Fruit fly (Drosophila melanogaster) whole organism, embryonic: Measurements from ENCODE around the gene pix.

Source experiments
- CG12236 ChIP-seq: fragments of 200-800 bp; sonication (Bioruptor generic); optimal IDR thresholded peaks from 2 replicates; lab custom pipeline; 2016; ENCODE audit warnings: missing biosample characterization, missing genetic modification characterization
- CG14667 ChIP-seq: fragments of 200-800 bp; sonication (Bioruptor generic); IDR thresholded peaks from 2 replicates; pipeline ENCODE4 v1.3.6; 2022; ENCODE audit warnings: missing biosample characterization, missing genetic modification characterization
- CG30020 ChIP-seq: fragments of 200-800 bp; optimal IDR thresholded peaks from 2 replicates; lab custom pipeline; 2019; ENCODE audit warnings: missing biosample characterization, mild to moderate bottlenecking, missing genetic modification characterization, moderate library complexity
- CG8290 ChIP-seq, 3 experiments: fragments of 200-800 bp; sonication (Bioruptor generic); optimal IDR thresholded peaks; 2 replicates each; lab custom pipeline; 2016 to 2019; ENCODE audit warnings: missing biosample characterization in 3 of 3, missing genetic modification characterization in 3 of 3, mild to moderate bottlenecking in 2 of 3, moderate library complexity in 1 of 3
- Dad ChIP-seq: fragments of 200-800 bp; sonication (Bioruptor generic); optimal IDR thresholded peaks from 3 replicates; lab custom pipeline; 2016; ENCODE audit warnings: missing biosample characterization, missing genetic modification characterization
- ac ChIP-seq: fragments of 200-800 bp; sonication (Bioruptor generic); optimal IDR thresholded peaks from 3 replicates; lab custom pipeline; 2017; ENCODE audit warnings: missing biosample characterization, mild to moderate bottlenecking, missing genetic modification characterization
- mld ChIP-seq: fragments of 200-800 bp; sonication (Bioruptor generic); IDR thresholded peaks from 3 replicates; pipeline ENCODE4 v1.3.6; 2022; ENCODE audit warnings: missing biosample characterization, missing genetic modification characterization; ENCODE audit not compliant: partially characterized antibody
- peb ChIP-seq: fragments of 200-800 bp; sonication (Bioruptor generic); IDR thresholded peaks from 2 replicates; pipeline ENCODE4 v1.3.6; 2022; ENCODE audit warnings: missing biosample characterization, missing genetic modification characterization
- sens ChIP-seq: fragments of 200-800 bp; sonication (Bioruptor generic); peaks from one replicate; lab custom pipeline; 2016; ENCODE audit warnings: missing biosample characterization, missing genetic modification characterization

dm6 chr3L:9013745-9014144 lies 39.2 kb upstream of the pix start:
- TF ChIP-seq mld (GFP tag; lab: Robert Waterston, UW) (no peak), CG30020 (tag; lab: Kevin White, UChicago) (no peak), peb (GFP tag; lab: Robert Waterston, UW) (no peak), Dad (no peak), CG12236 (GFP tag; lab: Kevin White, UChicago) (no peak), sens (no peak), CG8290 (GFP tag; optimal IDR thresholded peaks at IDR 0.05; lab: Kevin White, UChicago) (no peak), CG8290 (tag; optimal IDR thresholded peaks at IDR 0.05; lab: Kevin White, UChicago) (no peak), CG14667 (GFP tag; lab: Robert Waterston, UW) (no peak), ac (GFP tag; lab: Kevin White, UChicago) (no peak)
